Worm (Caenorhabditis elegans) whole organism, early embryonic: ENCODE measurements around the gene F08A7.1.

Source experiments
- B0310.2 ChIP-seq: sonication (generic microtip); optimal IDR thresholded peaks from 2 replicates; lab custom pipeline; 2016; ENCODE audit warnings: mild to moderate bottlenecking, missing genetic modification characterization, missing compliant biosample characterization
- F13C5.2 ChIP-seq: sonication (generic microtip); optimal IDR thresholded peaks from 2 replicates; lab custom pipeline; 2017; ENCODE audit warnings: mild to moderate bottlenecking, missing genetic modification characterization, inconsistent platforms, missing compliant biosample characterization
- aly-1 ChIP-seq: sonication (generic microtip); optimal IDR thresholded peaks from 2 replicates; lab custom pipeline; 2016; ENCODE audit warnings: missing genetic modification characterization, missing compliant biosample characterization
- ama-1 ChIP-seq: fragments of 150-350 bp; optimal IDR thresholded peaks from 2 replicates; lab custom pipeline; 2014
- ceh-13 ChIP-seq: fragments of 200-800 bp; sonication (Bioruptor generic); optimal IDR thresholded peaks from 2 replicates; lab custom pipeline; 2018; ENCODE audit warnings: mild to moderate bottlenecking, missing genetic modification characterization, missing compliant biosample characterization
- ceh-36 ChIP-seq: sonication (generic microtip); optimal IDR thresholded peaks from 2 replicates; lab custom pipeline; 2016; ENCODE audit warnings: missing genetic modification characterization, inconsistent platforms, missing compliant biosample characterization
- ets-7 ChIP-seq: sonication (generic microtip); optimal IDR thresholded peaks from 2 replicates; lab custom pipeline; 2016; ENCODE audit warnings: missing genotype, missing genetic modification characterization, missing compliant biosample characterization
- flt-1 ChIP-seq: fragments of 200-800 bp; sonication (Bioruptor generic); IDR thresholded peaks from 2 replicates; pipeline ENCODE4 v1.3.6; 2022; ENCODE audit warnings: missing genetic modification characterization, missing compliant biosample characterization
- hmbx-1 ChIP-seq: sonication (generic microtip); optimal IDR thresholded peaks from 2 replicates; lab custom pipeline; 2016; ENCODE audit warnings: mild to moderate bottlenecking, missing genetic modification characterization, missing compliant biosample characterization
- pes-1 ChIP-seq: fragments of 200-800 bp; sonication (Bioruptor generic); IDR thresholded peaks from 2 replicates; pipeline ENCODE4 v1.3.6; 2022; ENCODE audit warnings: missing genetic modification reagents, missing genetic modification characterization, missing compliant biosample characterization
- scrt-1 ChIP-seq: fragments of 200-800 bp; sonication (Bioruptor generic); IDR thresholded peaks from 2 replicates; pipeline ENCODE4 v1.3.6; 2022; ENCODE audit warnings: missing genetic modification characterization, missing compliant biosample characterization
- tbx-11 ChIP-seq: fragments of 200-800 bp; sonication (Bioruptor generic); IDR thresholded peaks from 2 replicates; pipeline ENCODE4 v1.3.6; 2022; ENCODE audit warnings: missing genetic modification characterization, missing compliant biosample characterization
- tbx-37 ChIP-seq: fragments of 200-800 bp; sonication (Bioruptor generic); conservative IDR thresholded peaks from 2 replicates; pipeline ENCODE4 v1.3.6; 2022; ENCODE audit warnings: missing genetic modification reagents, missing genetic modification characterization, missing compliant biosample characterization
- tra-4 ChIP-seq: sonication (generic microtip); optimal IDR thresholded peaks from 2 replicates; lab custom pipeline; 2017; ENCODE audit warnings: missing genetic modification characterization, missing compliant biosample characterization

ce11 chrIV:17399455-17399854, 41.0 kb upstream of the F08A7.1 start, which contains the start of gene T02D1.4:
- TF ChIP-seq B0310.2 (no peak), F13C5.2 (tag; lab: Kevin White, UChicago) (no peak), tbx-37 (GFP tag; lab: Robert Waterston, UW) (no peak), aly-1 (tag; lab: Kevin White, UChicago) (no peak), scrt-1 (GFP tag; lab: Robert Waterston, UW) (no peak), ama-1 (no peak), tbx-11 (GFP tag; lab: Robert Waterston, UW) (no peak), flt-1 (GFP tag; lab: Robert Waterston, UW) (no peak), ets-7 (tag; lab: Kevin White, UChicago) (no peak), hmbx-1 (tag; lab: Kevin White, UChicago) (no peak), ceh-36 (no peak), tra-4 (tag; lab: Kevin White, UChicago) (no peak), pes-1 (GFP tag; lab: Robert Waterston, UW) (no peak), ceh-13 (GFP tag; lab: Kevin White, UChicago) (no peak)
